Worm (Caenorhabditis elegans): ENCODE data around the gene K08F8.7.

Gene K08F8.7

ce11 chrII:8755270-8755669 is at the start of gene K08F8.7:
Gene K08F8.7 (minus strand): TSS chrII:8755370.
- TF ChIP-seq sptf-1 (tag; optimal IDR thresholded peaks at IDR 0.05) (no peak), snu-23 (GFP tag; optimal IDR thresholded peaks at IDR 0.05) (no peak), nhr-84 (tag; optimal IDR thresholded peaks at IDR 0.05) (no peak), lir-3 (tag; optimal IDR thresholded peaks at IDR 0.05; ENCODE audit: poor library complexity) (no peak), lin-39 (tag; optimal IDR thresholded peaks at IDR 0.05) (no peak), alr-1 (tag; optimal IDR thresholded peaks at IDR 0.05; ENCODE audit: borderline replicate concordance) (no peak), egl-27 (tag; optimal IDR thresholded peaks at IDR 0.05) (no peak), aly-2 (tag; optimal IDR thresholded peaks at IDR 0.05) (no peak), nhr-85 (tag) (no peak), fkh-4 (tag; optimal IDR thresholded peaks at IDR 0.05; ENCODE audit: borderline replicate concordance) (no peak), F16B12.6 (tag; optimal IDR thresholded peaks at IDR 0.05) (no peak), egl-13 (tag; optimal IDR thresholded peaks at IDR 0.05) (no peak)

- TF ChIP-seq efl-1 (optimal IDR thresholded peaks at IDR 0.05) (no peak), efl-1 (GFP tag; optimal IDR thresholded peaks at IDR 0.05 in 1 of 2) (peak in 1 of 2 experiments; percentile 18), irx-1 (tag; optimal IDR thresholded peaks at IDR 0.05) (no peak), dsc-1 (tag; optimal IDR thresholded peaks at IDR 0.05) (no peak), pqm-1 (tag; optimal IDR thresholded peaks at IDR 0.05) (no peak), zag-1 (tag; optimal IDR thresholded peaks at IDR 0.05) (no peak)
These were observed 45.7 kb upstream of the K08F8.7 start, which contains the start of gene appg-2 for ce11 chrII:8800830-8801229. Gene appg-2 (plus strand): TSS chrII:8801130.

- TF ChIP-seq fos-1 (tag; optimal IDR thresholded peaks at IDR 0.05) (no peak), pag-3 (tag; optimal IDR thresholded peaks at IDR 0.05; ENCODE audit: borderline replicate concordance, insufficient read depth) (no peak), unc-86 (tag; optimal IDR thresholded peaks at IDR 0.05) (no peak), ceh-63 (GFP tag; optimal IDR thresholded peaks at IDR 0.05) (no peak), ces-1 (GFP tag; optimal IDR thresholded peaks at IDR 0.05) (no peak), nhr-237 (tag; optimal IDR thresholded peaks at IDR 0.05) (no peak), nhr-28 (tag; optimal IDR thresholded peaks at IDR 0.05) (no peak), hlh-17 (GFP tag; optimal IDR thresholded peaks at IDR 0.05; ENCODE audit: borderline replicate concordance) (no peak), fkh-10 (GFP tag; optimal IDR thresholded peaks at IDR 0.05) (no peak), lin-14 (GFP tag; optimal IDR thresholded peaks at IDR 0.05) (no peak), unc-30 (tag; optimal IDR thresholded peaks at IDR 0.05) (no peak), dpl-1 (GFP tag; optimal IDR thresholded peaks at IDR 0.05) (no peak), hpl-2 (GFP tag; optimal IDR thresholded peaks at IDR 0.05) (no peak), ztf-4 (tag; optimal IDR thresholded peaks at IDR 0.05) (no peak), Y116A8C.19 (tag; optimal IDR thresholded peaks at IDR 0.05; ENCODE audit: borderline replicate concordance) (no peak), F16B12.6 (tag; optimal IDR thresholded peaks at IDR 0.05) (no peak), irx-1 (tag; optimal IDR thresholded peaks at IDR 0.05) (no peak), ceh-88 (GFP tag; IDR thresholded peaks at IDR 0.05) (no peak)
These were observed 44.6 kb upstream of the K08F8.7 start for ce11 chrII:8799725-8800124.

ce11 chrII:8796391-8796790 is 41.2 kb upstream of the K08F8.7 start:
- TF ChIP-seq zag-1 (tag; optimal IDR thresholded peaks at IDR 0.05) (no peak), ztf-11 (tag; optimal IDR thresholded peaks at IDR 0.05) (peak in 1 of 2 experiments; percentile 4), nhr-47 (tag; optimal IDR thresholded peaks at IDR 0.05) (peak; percentile 85), ceh-88 (GFP tag; IDR thresholded peaks at IDR 0.05) (no peak), aha-1 (tag; optimal IDR thresholded peaks at IDR 0.05) (no peak), efl-3 (GFP tag; optimal IDR thresholded peaks at IDR 0.05) (no peak), alr-1 (tag; optimal IDR thresholded peaks at IDR 0.05; ENCODE audit: borderline replicate concordance) (no peak), tlp-1 (tag; optimal IDR thresholded peaks at IDR 0.05) (no peak), dpl-1 (GFP tag; optimal IDR thresholded peaks at IDR 0.05) (peak in 1 of 3 experiments; percentile 18), lin-15B (tag; optimal IDR thresholded peaks at IDR 0.05) (no peak), fkh-10 (GFP tag; optimal IDR thresholded peaks at IDR 0.05) (peak; percentile 94), skn-1 (tag; optimal IDR thresholded peaks at IDR 0.05) (peak; percentile 6), nhr-77 (tag; optimal IDR thresholded peaks at IDR 0.05) (peak; percentile 7), nhr-237 (tag; optimal IDR thresholded peaks at IDR 0.05) (no peak), egl-13 (tag; optimal IDR thresholded peaks at IDR 0.05) (peak; percentile 90), ceh-82 (tag; optimal IDR thresholded peaks at IDR 0.05) (peak; percentile 48 to 68 (median 65)), pqm-1 (tag; optimal IDR thresholded peaks at IDR 0.05) (no peak), hlh-4 (tag; optimal IDR thresholded peaks at IDR 0.05) (no peak), irx-1 (tag; optimal IDR thresholded peaks at IDR 0.05) (peak; percentile 54), fkh-4 (tag; optimal IDR thresholded peaks at IDR 0.05; ENCODE audit: borderline replicate concordance) (no peak), lin-35 (GFP tag; optimal IDR thresholded peaks at IDR 0.05) (peak in 1 of 2 experiments; percentile 50), sup-37 (GFP tag; optimal IDR thresholded peaks at IDR 0.05) (no peak), xbp-1 (tag; optimal IDR thresholded peaks at IDR 0.05) (peak; percentile 61), fos-1 (tag; optimal IDR thresholded peaks at IDR 0.05) (peak; percentile 21)
